Worm (Caenorhabditis elegans) whole organism, L4 larva: Measurements from ENCODE around the gene ptr-6.

Experiments
- ZK546.5 ChIP-seq, 2 experiments: sonication (generic microtip); optimal IDR thresholded peaks; 2 replicates each; lab custom pipeline; 2017; ENCODE audit warnings: missing biosample characterization in 2 of 2, missing genetic modification characterization in 2 of 2
- egl-27 ChIP-seq: sonication (generic microtip); optimal IDR thresholded peaks from 3 replicates; lab custom pipeline; 2017; ENCODE audit warnings: missing biosample characterization, missing genetic modification reagents, missing genetic modification characterization
- lin-15B ChIP-seq: fragments of 150-350 bp; sonication (generic microtip); optimal IDR thresholded peaks from 3 replicates; lab custom pipeline; 2014; ENCODE audit warnings: missing biosample characterization, missing genetic modification characterization
- lin-39 ChIP-seq: fragments of 150-350 bp; optimal IDR thresholded peaks from 2 replicates; lab custom pipeline; 2014; ENCODE audit warnings: missing biosample characterization, missing genetic modification reagents, missing genetic modification characterization
- pha-4 ChIP-seq, 2 experiments: fragments of 150-350 bp in 1 of 2; fragments of 200-800 bp in 1 of 2; sonication (Bioruptor generic) in 1 of 2; IDR thresholded peaks in 1 of 2; optimal IDR thresholded peaks in 1 of 2; 2 replicates each; pipeline versions ENCODE4 v1.3.6 to Lab custom; 2014 to 2022; ENCODE audit warnings: missing genetic modification characterization in 2 of 2, missing genetic modification reagents in 2 of 2, missing biosample characterization in 1 of 2, missing compliant biosample characterization in 1 of 2

DNA sequence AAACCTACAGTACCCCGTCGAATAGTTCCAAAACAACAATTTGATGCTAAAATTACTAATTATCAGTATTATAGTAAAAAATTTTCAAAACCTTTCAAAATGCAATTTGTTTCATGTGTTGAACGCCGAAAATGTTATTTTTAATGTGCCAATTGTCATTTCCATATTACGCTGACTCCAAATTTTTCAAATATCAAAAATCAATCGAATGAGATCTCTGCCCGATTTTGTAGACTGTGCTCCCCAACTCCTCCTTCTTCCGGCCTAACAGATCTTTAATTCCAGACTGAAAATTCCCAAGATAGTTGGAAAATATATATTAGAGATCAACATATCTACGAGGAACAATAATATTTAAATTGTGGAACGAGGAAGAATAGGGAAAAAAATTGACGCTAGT lies 31.1 kb upstream of the ptr-6 start:
- no peak for TF ChIP-seq ZK546.5 (tag; optimal IDR thresholded peaks at IDR 0.05; lab: Kevin White, UChicago)
- TF ChIP-seq lin-39 (tag; lab: Kevin White, UChicago) = no peak
- no peak for TF ChIP-seq egl-27 (tag; lab: Kevin White, UChicago)
- TF ChIP-seq pha-4 (GFP tag; IDR thresholded peaks at IDR 0.05; lab: Robert Waterston, UW) = no peak
- TF ChIP-seq pha-4 (tag; optimal IDR thresholded peaks at IDR 0.05; lab: Kevin White, UChicago) = no peak
- TF ChIP-seq lin-15B (tag; lab: Kevin White, UChicago) = no peak
